Worm (Caenorhabditis elegans) whole organism, L4 larva: ENCODE data around the gene B0228.9.

Experiments used
- D1046.2 ChIP-seq: fragments of 200-800 bp; sonication (Bioruptor generic); IDR thresholded peaks from 2 replicates; pipeline ENCODE4 v1.3.6; 2022; ENCODE audit warnings: missing genetic modification characterization, missing compliant biosample characterization
- T20F7.1 ChIP-seq: fragments of 200-800 bp; sonication (Bioruptor generic); optimal IDR thresholded peaks from 2 replicates; lab custom pipeline; 2018; ENCODE audit warnings: mild to moderate bottlenecking, missing genetic modification characterization, missing compliant biosample characterization
- T26A8.4 ChIP-seq: fragments of 200-800 bp; sonication (Bioruptor generic); IDR thresholded peaks from 2 replicates; pipeline ENCODE4 v1.3.6; 2022; ENCODE audit warnings: missing genetic modification characterization, missing compliant biosample characterization
- aha-1 ChIP-seq: fragments of 150-350 bp; peaks from one replicate; lab custom pipeline; 2014; ENCODE audit warnings: missing biosample characterization, missing genetic modification characterization
- ama-1 ChIP-seq: fragments of 150-350 bp; optimal IDR thresholded peaks from 2 replicates; lab custom pipeline; 2014; ENCODE audit warnings: inconsistent platforms, mixed read lengths
- cey-2 ChIP-seq: sonication (generic microtip); optimal IDR thresholded peaks from 3 replicates; lab custom pipeline; 2017; ENCODE audit warnings: missing genetic modification characterization, mild to moderate bottlenecking, missing compliant biosample characterization, antibody characterized with exemption, borderline replicate concordance; ENCODE audit not compliant: insufficient read depth
- ctbp-1 ChIP-seq: fragments of 200-800 bp; sonication (Bioruptor generic); IDR thresholded peaks from 2 replicates; pipeline ENCODE4 v1.3.6; 2022; ENCODE audit warnings: missing genetic modification reagents, missing genetic modification characterization, missing compliant biosample characterization
- daf-16 ChIP-seq, 3 experiments: sonication (generic microtip); optimal IDR thresholded peaks; 2 replicates each; lab custom pipeline; 2016 to 2017; ENCODE audit warnings: missing genetic modification characterization in 3 of 3, missing genetic modification reagents in 3 of 3, mild to moderate bottlenecking in 2 of 3, missing compliant biosample characterization in 2 of 3, missing biosample characterization in 1 of 3, moderate library complexity in 1 of 3
- daf-19 ChIP-seq: fragments of 200-800 bp; sonication (Bioruptor generic); conservative IDR thresholded peaks from 2 replicates; pipeline ENCODE4 v1.3.6; 2022; ENCODE audit warnings: missing genetic modification characterization, missing compliant biosample characterization
- dmd-6 ChIP-seq: fragments of 200-800 bp; sonication (Bioruptor generic); IDR thresholded peaks from 2 replicates; pipeline ENCODE4 v1.3.6; 2022; ENCODE audit warnings: missing genetic modification reagents, missing genetic modification characterization, missing compliant biosample characterization
- dpl-1 ChIP-seq: fragments of 150-350 bp; optimal IDR thresholded peaks from 2 replicates; lab custom pipeline; 2014; ENCODE audit warnings: missing biosample characterization, missing genetic modification reagents, missing genetic modification characterization
- dve-1 ChIP-seq: sonication (generic microtip); optimal IDR thresholded peaks from 2 replicates; lab custom pipeline; 2017; ENCODE audit warnings: antibody characterized with exemption, mild to moderate bottlenecking, missing genetic modification characterization, missing compliant biosample characterization; ENCODE audit not compliant: insufficient read depth
- hlh-11 ChIP-seq: fragments of 200-800 bp; sonication (Bioruptor generic); optimal IDR thresholded peaks from 2 replicates; lab custom pipeline; 2018; ENCODE audit warnings: mild to moderate bottlenecking, missing genetic modification characterization, missing compliant biosample characterization
- hlh-30 ChIP-seq: sonication (generic microtip); optimal IDR thresholded peaks from 2 replicates; lab custom pipeline; 2017; ENCODE audit warnings: antibody characterized with exemption, mild to moderate bottlenecking, missing genetic modification characterization, missing compliant biosample characterization; ENCODE audit not compliant: insufficient read depth
- hmg-1.1 ChIP-seq: fragments of 200-800 bp; sonication (Bioruptor generic); IDR thresholded peaks from 2 replicates; pipeline ENCODE4 v1.3.6; 2022; ENCODE audit warnings: missing genetic modification reagents, missing genetic modification characterization, missing compliant biosample characterization
- lin-1 ChIP-seq: fragments of 200-800 bp; sonication (Bioruptor generic); IDR thresholded peaks from 2 replicates; pipeline ENCODE4 v1.3.6; 2022; ENCODE audit warnings: missing genetic modification reagents, missing genetic modification characterization, missing compliant biosample characterization
- lin-13 ChIP-seq: fragments of 150-350 bp; optimal IDR thresholded peaks from 2 replicates; lab custom pipeline; 2014; ENCODE audit warnings: missing biosample characterization, missing genetic modification reagents, missing genetic modification characterization
- lin-38 ChIP-seq: fragments of 200-800 bp; sonication (Bioruptor generic); IDR thresholded peaks from 2 replicates; pipeline ENCODE4 v1.3.6; 2022; ENCODE audit warnings: missing genetic modification reagents, missing genetic modification characterization, missing compliant biosample characterization
- lir-3 ChIP-seq: sonication (generic microtip); optimal IDR thresholded peaks from 2 replicates; lab custom pipeline; 2016; ENCODE audit warnings: mild to moderate bottlenecking, missing genetic modification characterization, missing compliant biosample characterization
- lsy-2 ChIP-seq, 2 experiments: fragments of 150-350 bp in 1 of 2; sonication (generic microtip) in 1 of 2; optimal IDR thresholded peaks; 2 replicates each; lab custom pipeline; 2014 to 2017; ENCODE audit warnings: missing biosample characterization in 2 of 2, missing genetic modification characterization in 2 of 2
- madf-5 ChIP-seq, 2 experiments: fragments of 200-800 bp; sonication (Bioruptor generic); IDR thresholded peaks; 2 replicates each; pipeline ENCODE4 v1.3.6; 2022; ENCODE audit warnings: missing compliant biosample characterization in 2 of 2, missing genetic modification characterization in 2 of 2
- mdl-1 ChIP-seq, 2 experiments: fragments of 150-350 bp in 1 of 2; sonication (generic microtip) in 1 of 2; optimal IDR thresholded peaks; 2 replicates each; lab custom pipeline; 2014 to 2017; ENCODE audit warnings: missing biosample characterization in 2 of 2, missing genetic modification characterization in 2 of 2
- mep-1 ChIP-seq: fragments of 150-350 bp; sonication (generic microtip); optimal IDR thresholded peaks from 3 replicates; lab custom pipeline; 2014; ENCODE audit warnings: missing biosample characterization, missing genetic modification characterization
- mes-2 ChIP-seq: sonication (generic microtip); optimal IDR thresholded peaks from 2 replicates; lab custom pipeline; 2016; ENCODE audit warnings: missing genotype, mild to moderate bottlenecking, missing genetic modification characterization, missing compliant biosample characterization; ENCODE audit not compliant: poor library complexity, severe bottlenecking
- mxl-2 ChIP-seq: fragments of 200-800 bp; sonication (Bioruptor generic); conservative IDR thresholded peaks from 2 replicates; pipeline ENCODE4 v1.3.6; 2022; ENCODE audit warnings: missing genetic modification reagents, missing genetic modification characterization, missing compliant biosample characterization
- nhr-10 ChIP-seq: fragments of 150-350 bp; optimal IDR thresholded peaks from 2 replicates; lab custom pipeline; 2014; ENCODE audit warnings: missing biosample characterization, missing genetic modification characterization
- nhr-102 ChIP-seq: sonication (generic microtip); optimal IDR thresholded peaks from 2 replicates; lab custom pipeline; 2016; ENCODE audit warnings: mild to moderate bottlenecking, missing genetic modification characterization, moderate library complexity, missing compliant biosample characterization
- nhr-28 ChIP-seq: fragments of 150-350 bp; optimal IDR thresholded peaks from 2 replicates; lab custom pipeline; 2014; ENCODE audit warnings: missing biosample characterization, missing genetic modification characterization
- nhr-41 ChIP-seq: fragments of 200-800 bp; sonication (Bioruptor generic); IDR thresholded peaks from 2 replicates; pipeline ENCODE4 v1.3.6; 2022; ENCODE audit warnings: missing genetic modification reagents, missing genetic modification characterization, missing compliant biosample characterization
- nhr-48 ChIP-seq: sonication (generic microtip); optimal IDR thresholded peaks from 2 replicates; lab custom pipeline; 2016; ENCODE audit warnings: mild to moderate bottlenecking, missing genetic modification characterization, missing compliant biosample characterization
- nhr-6 ChIP-seq: fragments of 150-350 bp; optimal IDR thresholded peaks from 2 replicates; lab custom pipeline; 2014; ENCODE audit warnings: missing biosample characterization, missing genetic modification characterization
- nhr-77 ChIP-seq: fragments of 150-350 bp; optimal IDR thresholded peaks from 2 replicates; lab custom pipeline; 2014; ENCODE audit warnings: missing biosample characterization, missing genetic modification characterization
- pha-4 ChIP-seq, 2 experiments: fragments of 150-350 bp in 1 of 2; fragments of 200-800 bp in 1 of 2; sonication (Bioruptor generic) in 1 of 2; IDR thresholded peaks in 1 of 2; optimal IDR thresholded peaks in 1 of 2; 2 replicates each; pipeline versions ENCODE4 v1.3.6 to Lab custom; 2014 to 2022; ENCODE audit warnings: missing genetic modification characterization in 2 of 2, missing genetic modification reagents in 2 of 2, missing biosample characterization in 1 of 2, missing compliant biosample characterization in 1 of 2
- php-3 ChIP-seq: fragments of 200-800 bp; sonication (Bioruptor generic); IDR thresholded peaks from 2 replicates; pipeline ENCODE4 v1.3.6; 2022; ENCODE audit warnings: missing genetic modification reagents, missing genetic modification characterization, missing compliant biosample characterization
- pqm-1 ChIP-seq: sonication (generic microtip); optimal IDR thresholded peaks from 2 replicates; lab custom pipeline; 2017; ENCODE audit warnings: missing biosample characterization, missing genetic modification characterization
- saeg-2 ChIP-seq: fragments of 200-800 bp; sonication (Bioruptor generic); IDR thresholded peaks from 2 replicates; pipeline ENCODE4 v1.3.6; 2022; ENCODE audit warnings: missing genetic modification reagents, missing genetic modification characterization, missing compliant biosample characterization
- spr-1 ChIP-seq: sonication (generic microtip); optimal IDR thresholded peaks from 2 replicates; lab custom pipeline; 2016; ENCODE audit warnings: mild to moderate bottlenecking, missing genetic modification characterization, missing compliant biosample characterization
- tra-1 ChIP-seq: fragments of 200-800 bp; sonication (Bioruptor generic); IDR thresholded peaks from 2 replicates; pipeline ENCODE4 v1.3.6; 2022; ENCODE audit warnings: missing genetic modification reagents, missing genetic modification characterization, missing compliant biosample characterization
- zag-1 ChIP-seq: fragments of 150-350 bp; optimal IDR thresholded peaks from 2 replicates; lab custom pipeline; 2014; ENCODE audit warnings: missing biosample characterization, missing genetic modification characterization
- zip-11 ChIP-seq: fragments of 200-800 bp; sonication (Bioruptor generic); IDR thresholded peaks from 2 replicates; pipeline ENCODE4 v1.3.6; 2022; ENCODE audit warnings: missing genetic modification characterization, missing compliant biosample characterization
- zip-2 ChIP-seq: fragments of 150-350 bp; optimal IDR thresholded peaks from 2 replicates; lab custom pipeline; 2014; ENCODE audit warnings: missing biosample characterization, missing genetic modification characterization

The B0228.9 gene

DNA sequence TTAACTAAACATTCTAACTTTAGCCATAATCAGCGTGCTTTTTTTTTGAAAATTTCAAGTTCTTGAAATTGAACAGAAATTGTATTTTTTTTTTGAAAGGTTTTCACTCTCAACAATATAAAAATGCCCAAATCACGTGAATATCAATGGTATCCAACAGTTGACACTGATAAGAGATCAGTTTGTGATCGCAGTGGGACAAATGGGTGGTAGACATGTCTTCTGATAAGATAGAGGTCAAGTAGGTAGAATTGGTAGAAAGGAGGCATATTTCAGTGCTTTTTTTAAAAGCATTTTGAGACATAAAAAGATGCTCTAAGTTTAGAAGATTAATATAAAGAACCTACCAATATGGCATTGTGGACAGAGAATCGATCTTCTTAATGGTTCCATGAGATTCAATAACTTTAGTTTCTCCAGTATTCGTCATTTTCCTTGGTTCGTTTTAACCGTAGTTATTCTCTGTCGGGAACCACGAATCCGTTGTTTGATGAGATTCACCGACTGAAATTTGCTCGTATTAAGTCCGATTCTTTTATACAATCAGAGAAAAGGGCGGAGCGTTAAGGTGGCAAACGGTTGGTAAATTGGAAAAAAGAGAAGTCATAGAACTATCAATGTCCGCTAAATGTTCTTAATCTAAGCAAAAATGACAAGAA, 14.0 kb upstream of the B0228.9 start, which contains the start of gene mthf-1:
mthf-1 (minus strand) TSS at position 504 of the 659 bp plus-strand sequence.
- TF ChIP-seq daf-19 (GFP tag; lab: Robert Waterston, UW) (no peak), hlh-11 (peak; percentile 69), nhr-102 (peak; percentile 44), aha-1 (tag; lab: Kevin White, UChicago) (peak; percentile 88), nhr-77 (tag; lab: Kevin White, UChicago) (peak; percentile 44), php-3 (GFP tag; lab: Robert Waterston, UW) (no peak), D1046.2 (GFP tag; lab: Robert Waterston, UW) (no peak), nhr-41 (GFP tag; lab: Robert Waterston, UW) (peak; percentile 90), ama-1 (lab: Kevin White, UChicago) (peak; percentile 79), lsy-2 (tag; optimal IDR thresholded peaks at IDR 0.05; lab: Kevin White, UChicago) (peak in 1 of 2 experiments; percentile 35), daf-16 (GFP tag; optimal IDR thresholded peaks at IDR 0.05; lab: Kevin White, UChicago) (no peak), daf-16 (tag; optimal IDR thresholded peaks at IDR 0.05; lab: Kevin White, UChicago) (peak; percentile 73), mdl-1 (tag; optimal IDR thresholded peaks at IDR 0.05; lab: Kevin White, UChicago) (peak in 1 of 2 experiments; percentile 26), zip-2 (no peak), cey-2 (tag; lab: Kevin White, UChicago) (peak; percentile 18), lin-13 (GFP tag; lab: Kevin White, UChicago) (no peak), hlh-30 (tag; lab: Kevin White, UChicago) (peak; percentile 66), nhr-28 (tag; lab: Kevin White, UChicago) (peak; percentile 62), T20F7.1 (GFP tag; lab: Kevin White, UChicago) (peak; percentile 15), dmd-6 (GFP tag; lab: Robert Waterston, UW) (peak; percentile 77), madf-5 (GFP tag; IDR thresholded peaks at IDR 0.05; lab: Robert Waterston, UW) (no peak), mxl-2 (no peak), pha-4 (GFP tag; IDR thresholded peaks at IDR 0.05; lab: Robert Waterston, UW) (peak; percentile 46; the same call in 1 of the 2 replicates), pha-4 (tag; optimal IDR thresholded peaks at IDR 0.05; lab: Kevin White, UChicago) (no peak), zip-11 (GFP tag; lab: Robert Waterston, UW) (no peak), dpl-1 (GFP tag; lab: Kevin White, UChicago) (peak; percentile 2), T26A8.4 (GFP tag; lab: Robert Waterston, UW) (peak; percentile 11; the same call in 1 of the 2 replicates), ctbp-1 (GFP tag; lab: Robert Waterston, UW) (no peak), lir-3 (no peak), tra-1 (GFP tag; lab: Robert Waterston, UW) (peak; percentile 87), zag-1 (tag; lab: Kevin White, UChicago) (no peak), mep-1 (peak; percentile 39), lin-1 (peak; percentile 69; the same call in 1 of the 2 replicates), pqm-1 (tag; lab: Kevin White, UChicago) (peak; percentile 83), hmg-1.1 (GFP tag; lab: Robert Waterston, UW) (peak; percentile 7; the same call in 1 of the 2 replicates), mes-2 (tag; lab: Kevin White, UChicago) (peak; percentile 17), nhr-6 (peak; percentile 43), saeg-2 (GFP tag; lab: Robert Waterston, UW) (no peak), nhr-10 (tag; lab: Kevin White, UChicago) (no peak), dve-1 (peak; percentile 84), nhr-48 (tag; lab: Kevin White, UChicago) (peak; percentile 53), spr-1 (tag; lab: Kevin White, UChicago) (no peak), lin-38 (GFP tag; lab: Robert Waterston, UW) (peak; percentile 24; the same call in 1 of the 2 replicates)
